Worm (Caenorhabditis elegans) whole organism, L2 larva: ENCODE results near the gene tbx-36.

Source experiments
- ceh-16 ChIP-seq: fragments of 150-350 bp; optimal IDR thresholded peaks from 2 replicates; lab custom pipeline; 2014; ENCODE audit warnings: missing biosample characterization, missing genetic modification characterization
- elt-1 ChIP-seq: fragments of 150-350 bp; optimal IDR thresholded peaks from 2 replicates; lab custom pipeline; 2014; ENCODE audit warnings: missing biosample characterization, missing genetic modification characterization
- nhr-10 ChIP-seq: sonication (generic microtip); optimal IDR thresholded peaks from 2 replicates; lab custom pipeline; 2017; ENCODE audit warnings: missing biosample characterization, missing genetic modification characterization
- nhr-12 ChIP-seq: fragments of 150-350 bp; optimal IDR thresholded peaks from 2 replicates; lab custom pipeline; 2014; ENCODE audit warnings: missing biosample characterization, missing genetic modification characterization
- nhr-25 ChIP-seq: fragments of 150-350 bp; sonication (generic microtip); optimal IDR thresholded peaks from 3 replicates; lab custom pipeline; 2014; ENCODE audit warnings: missing biosample characterization, missing genetic modification characterization
- nhr-6 ChIP-seq: fragments of 150-350 bp; optimal IDR thresholded peaks from 2 replicates; lab custom pipeline; 2014; ENCODE audit warnings: missing biosample characterization, missing genetic modification characterization
- peb-1 ChIP-seq: fragments of 150-350 bp; optimal IDR thresholded peaks from 2 replicates; lab custom pipeline; 2014; ENCODE audit warnings: missing biosample characterization, missing genetic modification characterization
- skn-1 ChIP-seq: sonication (generic microtip); optimal IDR thresholded peaks from 2 replicates; lab custom pipeline; 2017; ENCODE audit warnings: missing biosample characterization, missing genetic modification characterization
- unc-39 ChIP-seq: fragments of 150-350 bp; optimal IDR thresholded peaks from 2 replicates; lab custom pipeline; 2014; ENCODE audit warnings: missing biosample characterization, missing genetic modification characterization

- TF ChIP-seq unc-39 (tag; lab: Kevin White, UChicago) = no peak
- peak; percentile 98 for TF ChIP-seq nhr-25
- no peak for TF ChIP-seq skn-1
- no peak for TF ChIP-seq nhr-12 (tag; lab: Kevin White, UChicago)
- no peak for TF ChIP-seq ceh-16 (tag; lab: Kevin White, UChicago)
- peak; percentile 85 for TF ChIP-seq nhr-6 (tag; lab: Kevin White, UChicago)
- TF ChIP-seq peb-1 (tag; lab: Kevin White, UChicago) = no peak
- no peak for TF ChIP-seq nhr-10 (tag; lab: Kevin White, UChicago)
- TF ChIP-seq elt-1 (tag; lab: Kevin White, UChicago) = no peak
Measured at ce11 chrIV:11956387-11956786, 6.0 kb downstream of the tbx-36 start.
